Fruit fly (Drosophila melanogaster) whole organism, wandering third instar larva: Measurements from ENCODE around the gene CG33645.

Experiments
- Hr83 ChIP-seq: fragments of 200-300 bp; sonication (Bioruptor generic); optimal IDR thresholded peaks from 2 replicates; lab custom pipeline; 2016; ENCODE audit warnings: missing biosample characterization, mild to moderate bottlenecking, missing genetic modification characterization, moderate library complexity; ENCODE audit not compliant: poor library complexity, severe bottlenecking
- Myc ChIP-seq: fragments of >200 bp; optimal IDR thresholded peaks from 2 replicates; lab custom pipeline; 2017
- jim ChIP-seq: fragments of 175-275, 200-325 bp; sonication (Bioruptor generic); optimal IDR thresholded peaks from 2 replicates; lab custom pipeline; 2016; ENCODE audit warnings: missing biosample characterization, mild to moderate bottlenecking, missing genetic modification characterization
- lola ChIP-seq: fragments of >200 bp; optimal IDR thresholded peaks from 2 replicates; lab custom pipeline; 2017; ENCODE audit warnings: missing biosample characterization, missing genetic modification characterization
- pan ChIP-seq: fragments of >200 bp; optimal IDR thresholded peaks from 2 replicates; lab custom pipeline; 2017

DNA sequence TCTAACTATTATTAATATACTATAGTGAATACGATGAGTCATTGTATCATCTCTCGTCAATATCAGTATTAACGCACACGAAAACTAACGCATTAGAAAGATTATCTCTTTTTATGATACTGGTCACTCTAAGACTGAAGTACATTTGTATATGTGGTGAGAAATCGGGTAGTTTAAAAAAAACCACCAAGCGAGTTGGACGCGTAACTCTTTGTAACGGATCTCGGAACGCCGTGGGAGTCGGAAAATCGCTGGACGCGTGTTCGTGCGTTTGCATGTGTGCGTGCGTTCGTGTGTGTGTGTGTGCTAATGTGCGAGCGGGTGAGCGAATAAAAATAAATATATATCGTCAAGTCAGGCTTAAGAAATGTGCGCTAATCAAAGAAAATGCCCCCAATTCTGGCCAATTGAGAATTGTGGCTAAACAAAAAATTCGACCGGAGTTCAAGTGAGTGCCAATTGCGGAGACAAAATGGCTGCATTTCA, 17.4 kb downstream of the CG33645 start, which contains the start of gene kuz:
- no peak for TF ChIP-seq jim (GFP tag; lab: Kevin White, UChicago)
- no peak for TF ChIP-seq Myc (lab: Kevin White, UChicago)
- no peak for TF ChIP-seq pan (lab: Kevin White, UChicago)
- peak; percentile 83 for TF ChIP-seq Hr83 (GFP tag; lab: Kevin White, UChicago)
- TF ChIP-seq lola (GFP tag; lab: Kevin White, UChicago): no peak
